Worm (Caenorhabditis elegans) whole organism, L2 larva: Measurements from ENCODE around the gene srsx-28.

Experiments
- F13H6.1 ChIP-seq: sonication (generic microtip); optimal IDR thresholded peaks from 2 replicates; lab custom pipeline; 2016; ENCODE audit warnings: missing genetic modification characterization, missing compliant biosample characterization
- Y55F3AM.14 ChIP-seq: fragments of 200-800 bp; sonication (Bioruptor generic); optimal IDR thresholded peaks from 2 replicates; lab custom pipeline; 2018; ENCODE audit warnings: mild to moderate bottlenecking, missing genetic modification characterization, missing compliant biosample characterization
- alr-1 ChIP-seq: fragments of 150-350 bp; optimal IDR thresholded peaks from 2 replicates; lab custom pipeline; 2014; ENCODE audit warnings: missing biosample characterization, missing genetic modification characterization
- aly-2 ChIP-seq: fragments of 150-350 bp; optimal IDR thresholded peaks from 2 replicates; lab custom pipeline; 2014; ENCODE audit warnings: missing biosample characterization, missing genetic modification characterization
- ama-1 ChIP-seq: fragments of 150-350 bp; optimal IDR thresholded peaks from 2 replicates; lab custom pipeline; 2018; ENCODE audit warnings: inconsistent platforms
- blmp-1 ChIP-seq: sonication (generic microtip); optimal IDR thresholded peaks from 2 replicates; lab custom pipeline; 2017; ENCODE audit warnings: missing genetic modification characterization, mild to moderate bottlenecking, missing compliant biosample characterization, antibody characterized with exemption, moderate library complexity; ENCODE audit not compliant: insufficient read depth
- ceh-16 ChIP-seq: fragments of 150-350 bp; optimal IDR thresholded peaks from 2 replicates; lab custom pipeline; 2014; ENCODE audit warnings: missing biosample characterization, missing genetic modification characterization
- crh-2 ChIP-seq: sonication (generic microtip); optimal IDR thresholded peaks from 2 replicates; lab custom pipeline; 2017; ENCODE audit warnings: missing biosample characterization, missing genetic modification characterization
- dmd-4 ChIP-seq: sonication (generic microtip); optimal IDR thresholded peaks from 2 replicates; lab custom pipeline; 2017; ENCODE audit warnings: missing biosample characterization, missing genetic modification characterization
- elt-3 ChIP-seq: sonication (generic microtip); optimal IDR thresholded peaks from 2 replicates; lab custom pipeline; 2017; ENCODE audit warnings: missing biosample characterization, missing genetic modification characterization
- fos-1 ChIP-seq: fragments of 150-350 bp; optimal IDR thresholded peaks from 2 replicates; lab custom pipeline; 2014; ENCODE audit warnings: missing biosample characterization, missing genetic modification characterization
- gmeb-1 ChIP-seq: fragments of 150-350 bp; optimal IDR thresholded peaks from 2 replicates; lab custom pipeline; 2014; ENCODE audit warnings: missing biosample characterization, missing genetic modification characterization
- lin-11 ChIP-seq: fragments of 150-350 bp; sonication (generic microtip); optimal IDR thresholded peaks from 2 replicates; lab custom pipeline; 2014; ENCODE audit warnings: missing biosample characterization, missing genetic modification characterization, inconsistent platforms, mixed read lengths
- lin-13 ChIP-seq: fragments of 150-350 bp; optimal IDR thresholded peaks from 2 replicates; lab custom pipeline; 2014; ENCODE audit warnings: missing biosample characterization, missing genetic modification reagents, missing genetic modification characterization
- lsy-2 ChIP-seq, 2 experiments: fragments of 150-350 bp in 1 of 2; sonication (generic microtip) in 1 of 2; optimal IDR thresholded peaks; 2 replicates each; lab custom pipeline; 2014 to 2017; ENCODE audit warnings: missing biosample characterization in 2 of 2, missing genetic modification characterization in 2 of 2
- mab-5 ChIP-seq: fragments of 150-350 bp; optimal IDR thresholded peaks from 2 replicates; lab custom pipeline; 2014; ENCODE audit warnings: missing biosample characterization, missing genetic modification characterization
- mdl-1 ChIP-seq, 2 experiments: fragments of 150-350 bp in 1 of 2; sonication (generic microtip) in 1 of 2; optimal IDR thresholded peaks; 2 replicates each; lab custom pipeline; 2017; ENCODE audit warnings: missing biosample characterization in 2 of 2, missing genetic modification characterization in 2 of 2
- nhr-10 ChIP-seq: sonication (generic microtip); optimal IDR thresholded peaks from 2 replicates; lab custom pipeline; 2017; ENCODE audit warnings: missing biosample characterization, missing genetic modification characterization
- nhr-11 ChIP-seq: fragments of 150-350 bp; optimal IDR thresholded peaks from 2 replicates; lab custom pipeline; 2014; ENCODE audit warnings: missing biosample characterization, missing genetic modification characterization
- nhr-12 ChIP-seq: fragments of 150-350 bp; optimal IDR thresholded peaks from 2 replicates; lab custom pipeline; 2014; ENCODE audit warnings: missing biosample characterization, missing genetic modification characterization
- nhr-21 ChIP-seq: fragments of 150-350 bp; optimal IDR thresholded peaks from 2 replicates; lab custom pipeline; 2014; ENCODE audit warnings: missing biosample characterization, missing genetic modification characterization
- nhr-23 ChIP-seq: fragments of 150-350 bp; optimal IDR thresholded peaks from 2 replicates; lab custom pipeline; 2014; ENCODE audit warnings: missing biosample characterization, missing genetic modification reagents, missing genetic modification characterization
- nhr-237 ChIP-seq: fragments of 150-350 bp; optimal IDR thresholded peaks from 2 replicates; lab custom pipeline; 2014; ENCODE audit warnings: missing biosample characterization, missing genetic modification characterization
- nhr-25 ChIP-seq: fragments of 150-350 bp; sonication (generic microtip); optimal IDR thresholded peaks from 3 replicates; lab custom pipeline; 2014; ENCODE audit warnings: missing biosample characterization, missing genetic modification characterization
- nhr-6 ChIP-seq: fragments of 150-350 bp; optimal IDR thresholded peaks from 2 replicates; lab custom pipeline; 2014; ENCODE audit warnings: missing biosample characterization, missing genetic modification characterization
- nhr-77 ChIP-seq: fragments of 150-350 bp; optimal IDR thresholded peaks from 2 replicates; lab custom pipeline; 2014; ENCODE audit warnings: missing biosample characterization, missing genetic modification characterization
- sem-4 ChIP-seq: fragments of 150-350 bp; optimal IDR thresholded peaks from 2 replicates; lab custom pipeline; 2014; ENCODE audit warnings: missing biosample characterization, missing genetic modification reagents, missing genetic modification characterization
- skn-1 ChIP-seq: sonication (generic microtip); optimal IDR thresholded peaks from 2 replicates; lab custom pipeline; 2017; ENCODE audit warnings: missing biosample characterization, missing genetic modification characterization
- sma-3 ChIP-seq: sonication (generic microtip); optimal IDR thresholded peaks from 2 replicates; lab custom pipeline; 2016; ENCODE audit warnings: missing genetic modification reagents, missing genetic modification characterization, missing compliant biosample characterization
- sma-9 ChIP-seq, 2 experiments: fragments of 150-350 bp in 1 of 2; sonication (generic microtip) in 1 of 2; optimal IDR thresholded peaks; 2 replicates each; lab custom pipeline; 2014 to 2016; ENCODE audit warnings: missing genetic modification characterization in 2 of 2, mild to moderate bottlenecking in 1 of 2, missing biosample characterization in 1 of 2, missing compliant biosample characterization in 1 of 2, missing genetic modification reagents in 1 of 2, moderate library complexity in 1 of 2
- unc-55 ChIP-seq: fragments of 150-350 bp; sonication (generic microtip); optimal IDR thresholded peaks from 3 replicates; lab custom pipeline; 2014; ENCODE audit warnings: missing biosample characterization, missing genetic modification reagents, missing genetic modification characterization
- unc-62 ChIP-seq: fragments of 150-350 bp; optimal IDR thresholded peaks from 2 replicates; lab custom pipeline; 2014; ENCODE audit warnings: missing biosample characterization, missing genetic modification reagents, missing genetic modification characterization
- zag-1 ChIP-seq: fragments of 150-350 bp; optimal IDR thresholded peaks from 2 replicates; lab custom pipeline; 2014; ENCODE audit warnings: missing biosample characterization, missing genetic modification characterization
- ztf-1 ChIP-seq: fragments of 200-800 bp; sonication (Bioruptor generic); conservative IDR thresholded peaks from 2 replicates; pipeline ENCODE4 v1.3.6; 2022; ENCODE audit warnings: missing genetic modification characterization, missing compliant biosample characterization
- ztf-11 ChIP-seq: sonication (generic microtip); optimal IDR thresholded peaks from 2 replicates; lab custom pipeline; 2017; ENCODE audit warnings: missing biosample characterization, missing genetic modification characterization
- ztf-4 ChIP-seq: fragments of 150-350 bp; optimal IDR thresholded peaks from 2 replicates; lab custom pipeline; 2014; ENCODE audit warnings: missing biosample characterization, missing genetic modification characterization

The srsx-28 gene

DNA sequence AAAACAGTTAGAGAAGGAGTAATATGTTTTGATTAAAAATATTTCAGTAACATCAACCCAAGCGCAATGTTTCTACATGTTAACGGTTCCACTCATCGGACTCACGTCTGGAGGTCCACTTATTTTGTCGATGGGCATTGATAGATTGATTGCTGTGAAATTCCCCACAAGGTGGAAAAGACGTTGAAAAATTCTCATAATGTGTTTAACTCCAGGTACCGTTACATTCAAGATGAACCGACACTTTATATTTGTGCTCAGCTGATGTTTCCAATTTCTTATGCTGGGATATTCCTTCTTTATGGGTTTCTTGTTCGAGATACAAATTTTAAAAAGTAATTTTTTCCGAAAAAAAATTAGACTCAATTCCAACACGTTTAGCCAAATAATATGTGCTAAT lies 698 bp downstream of the srsx-28 start:
- TF ChIP-seq nhr-25 (tag; lab: Kevin White, UChicago) (no peak), mdl-1 (tag; optimal IDR thresholded peaks at IDR 0.05; lab: Kevin White, UChicago) (no peak), aly-2 (tag; lab: Kevin White, UChicago) (no peak), elt-3 (tag; lab: Kevin White, UChicago) (no peak), F13H6.1 (tag; lab: Kevin White, UChicago) (no peak), blmp-1 (tag; lab: Kevin White, UChicago) (no peak)

DNA sequence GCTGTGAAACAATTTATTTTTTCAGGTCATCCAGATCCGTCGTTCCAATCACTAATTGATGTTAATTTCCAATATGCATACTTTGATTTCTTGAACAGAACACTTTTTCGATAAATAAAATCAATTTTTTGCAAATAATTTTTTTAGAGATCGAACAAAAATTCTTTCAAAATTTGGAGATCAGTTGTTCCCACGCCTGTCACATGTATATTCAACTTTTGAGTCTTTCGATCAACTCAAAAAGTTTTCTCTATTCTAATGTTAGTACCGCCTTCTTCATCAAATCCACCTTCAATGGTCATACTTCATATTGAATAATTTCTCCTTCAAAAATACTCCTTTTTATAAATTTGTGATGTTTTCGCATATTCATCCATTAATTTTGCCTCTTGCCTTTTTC lies 2.3 kb downstream of the srsx-28 start, which contains the start of gene srsx-29:
Gene srsx-29, plus strand, starts transcription at position 301 of the 400 bp plus-strand sequence.
- TF ChIP-seq sem-4 (no peak), nhr-6 (tag; lab: Kevin White, UChicago) (no peak)

DNA sequence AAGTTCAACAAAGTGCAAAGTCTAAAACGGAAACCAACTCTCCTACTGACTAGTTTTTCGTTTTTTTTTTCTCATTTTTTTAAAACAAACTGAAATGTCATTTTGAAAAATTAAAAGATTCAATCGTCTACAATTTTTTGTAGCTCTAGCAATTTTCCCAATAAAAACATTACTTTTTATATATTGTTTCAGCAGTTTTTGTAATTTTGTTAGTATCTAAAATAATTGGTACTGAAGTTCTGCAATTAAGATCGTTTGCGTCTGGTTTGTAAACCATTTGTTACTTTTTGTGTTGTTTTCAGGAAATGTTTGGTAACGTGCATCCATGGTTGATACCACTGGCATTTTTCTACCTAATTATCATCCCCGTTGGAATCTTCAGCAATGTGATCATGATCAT lies 6.2 kb downstream of the srsx-28 start, which contains the start of gene srsx-30:
Gene srsx-30, plus strand, starts transcription at position 301 of the 400 bp plus-strand sequence.
- no peak for TF ChIP-seq fos-1
- TF ChIP-seq unc-62 (GFP tag; lab: Kevin White, UChicago) = no peak
- no peak for TF ChIP-seq mab-5 (tag; lab: Kevin White, UChicago)
- no peak for TF ChIP-seq dmd-4 (tag; lab: Kevin White, UChicago)
- TF ChIP-seq zag-1 = no peak
- no peak for TF ChIP-seq sma-3 (GFP tag; lab: Kevin White, UChicago)
- TF ChIP-seq nhr-10 (tag; lab: Kevin White, UChicago) = no peak
- TF ChIP-seq crh-2 (tag; lab: Kevin White, UChicago) = no peak
- TF ChIP-seq ama-1 (lab: Kevin White, UChicago) = no peak
- TF ChIP-seq blmp-1 (tag; lab: Kevin White, UChicago) = no peak
- no peak for TF ChIP-seq nhr-23 (tag; lab: Kevin White, UChicago)
- TF ChIP-seq F13H6.1 (tag; lab: Kevin White, UChicago) = no peak

DNA sequence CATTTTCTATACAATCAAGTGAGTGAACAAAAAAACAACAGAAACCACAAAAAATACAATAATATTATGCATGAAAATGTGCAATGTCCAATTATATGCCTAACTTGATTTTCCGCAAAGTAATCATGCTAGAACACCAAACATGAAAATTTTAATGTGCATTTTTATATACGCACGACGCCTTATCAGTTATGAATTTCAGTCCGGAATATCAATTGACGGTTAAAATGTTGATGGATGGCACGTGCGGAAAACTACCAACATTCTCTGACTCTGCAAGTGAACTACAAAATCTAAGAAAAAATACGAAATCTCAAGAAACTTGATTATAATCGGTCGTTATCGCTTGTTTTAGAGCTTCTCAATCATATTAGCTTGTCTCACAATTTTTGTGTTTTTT lies 7.6 kb downstream of the srsx-28 start:
- peak; percentile 36 for TF ChIP-seq sma-9 (GFP tag; optimal IDR thresholded peaks at IDR 0.05; lab: Kevin White, UChicago)
- no peak for TF ChIP-seq sma-9 (tag; optimal IDR thresholded peaks at IDR 0.05; lab: Kevin White, UChicago)
- TF ChIP-seq nhr-12 (tag; lab: Kevin White, UChicago) = no peak
- no peak for TF ChIP-seq unc-62 (GFP tag; lab: Kevin White, UChicago)
- TF ChIP-seq alr-1 (tag; lab: Kevin White, UChicago) = no peak
- no peak for TF ChIP-seq unc-55
- TF ChIP-seq dmd-4 (tag; lab: Kevin White, UChicago) = no peak
- no peak for TF ChIP-seq Y55F3AM.14 (GFP tag; lab: Kevin White, UChicago)
- TF ChIP-seq ztf-1 (GFP tag; lab: Robert Waterston, UW) = no peak
- no peak for TF ChIP-seq ztf-11 (tag; lab: Kevin White, UChicago)
- TF ChIP-seq fos-1 = peak; percentile 65
- no peak for TF ChIP-seq ceh-16 (tag; lab: Kevin White, UChicago)
- no peak for TF ChIP-seq elt-3 (tag; lab: Kevin White, UChicago)
- no peak for TF ChIP-seq sma-3 (GFP tag; lab: Kevin White, UChicago)
- TF ChIP-seq, all 48 proteins: peak for 2

DNA sequence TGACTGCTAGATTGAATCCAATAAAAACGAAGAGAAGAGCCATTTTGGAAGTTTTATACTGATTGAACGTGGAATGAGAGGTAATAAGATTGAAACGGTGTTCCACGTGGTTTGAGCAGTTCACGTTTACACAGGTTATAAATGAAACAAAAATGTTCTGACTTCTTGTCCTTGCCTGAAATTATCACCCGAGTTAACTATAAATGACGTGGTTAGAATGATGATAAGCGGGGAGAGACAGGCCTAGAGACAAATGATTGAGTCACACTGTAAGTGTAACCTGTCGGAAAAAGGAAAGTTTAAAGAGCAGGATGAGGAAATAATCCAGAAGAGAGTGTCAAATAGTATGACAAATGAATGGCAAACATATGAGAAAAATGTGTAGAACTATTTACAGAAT lies 8.6 kb downstream of the srsx-28 start, which contains the start of gene C51E3.10:
Gene C51E3.10, minus strand, starts transcription at position 181 of the 400 bp plus-strand sequence.
- TF ChIP-seq lin-11 (tag; lab: Kevin White, UChicago) (no peak), fos-1 (peak; percentile 94), unc-55 (no peak), mdl-1 (tag; optimal IDR thresholded peaks at IDR 0.05; lab: Kevin White, UChicago) (peak in 1 of 2 experiments; percentile 14), crh-2 (tag; lab: Kevin White, UChicago) (peak; percentile 67), skn-1 (tag; lab: Kevin White, UChicago) (peak; percentile 36), sma-9 (GFP tag; optimal IDR thresholded peaks at IDR 0.05; lab: Kevin White, UChicago) (peak; percentile 69), sma-9 (tag; optimal IDR thresholded peaks at IDR 0.05; lab: Kevin White, UChicago) (no peak), gmeb-1 (tag; lab: Kevin White, UChicago) (no peak), mab-5 (tag; lab: Kevin White, UChicago) (no peak)

DNA sequence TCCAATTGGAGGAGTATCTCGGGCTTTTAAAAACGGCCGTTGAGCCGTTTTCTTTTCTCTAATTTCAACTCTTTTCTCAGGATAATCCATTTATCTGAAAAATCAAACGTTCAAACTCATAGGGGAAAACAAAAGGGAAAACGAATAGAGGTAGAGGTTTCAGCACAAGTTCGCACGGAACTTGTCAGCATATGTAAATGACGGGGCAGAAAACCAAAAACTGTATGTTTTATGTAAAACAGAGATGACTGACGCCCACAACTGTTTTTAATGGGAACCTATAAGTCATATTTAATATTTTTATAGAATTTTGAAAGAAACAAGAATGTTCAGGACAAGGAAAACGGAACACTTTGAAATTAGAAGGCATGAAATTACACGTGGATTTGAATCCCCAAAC lies 14.0 kb downstream of the srsx-28 start, which contains the start of gene C51E3.6:
Gene C51E3.6, minus strand, starts transcription at position 101 of the 400 bp plus-strand sequence.
- TF ChIP-seq nhr-12 (tag; lab: Kevin White, UChicago) = no peak
- TF ChIP-seq sma-9 (GFP tag; optimal IDR thresholded peaks at IDR 0.05; lab: Kevin White, UChicago) = no peak
- TF ChIP-seq sma-9 (tag; optimal IDR thresholded peaks at IDR 0.05; lab: Kevin White, UChicago) = no peak
- TF ChIP-seq lin-13 (GFP tag; lab: Kevin White, UChicago) = no peak
- no peak for TF ChIP-seq alr-1 (tag; lab: Kevin White, UChicago)
- no peak for TF ChIP-seq unc-62 (GFP tag; lab: Kevin White, UChicago)
- TF ChIP-seq ztf-4 (tag; lab: Kevin White, UChicago) = no peak
- TF ChIP-seq elt-3 (tag; lab: Kevin White, UChicago) = no peak
- TF ChIP-seq nhr-237 (tag; lab: Kevin White, UChicago) = no peak
- no peak for TF ChIP-seq aly-2 (tag; lab: Kevin White, UChicago)
- no peak for TF ChIP-seq lsy-2 (tag; optimal IDR thresholded peaks at IDR 0.05; lab: Kevin White, UChicago)
- TF ChIP-seq nhr-11 (tag; lab: Kevin White, UChicago) = no peak
- no peak for TF ChIP-seq unc-55
- TF ChIP-seq lin-11 (tag; lab: Kevin White, UChicago) = no peak
- TF ChIP-seq nhr-25 (tag; lab: Kevin White, UChicago) = no peak
- no peak for TF ChIP-seq nhr-77
- no peak for TF ChIP-seq ztf-1 (GFP tag; lab: Robert Waterston, UW)
- no peak for TF ChIP-seq nhr-21
- TF ChIP-seq crh-2 (tag; lab: Kevin White, UChicago) = no peak
- no peak for TF ChIP-seq mdl-1 (tag; optimal IDR thresholded peaks at IDR 0.05; lab: Kevin White, UChicago)
- no peak for TF ChIP-seq skn-1 (tag; lab: Kevin White, UChicago)
